Worm (Caenorhabditis elegans): ENCODE data around the gene srh-145.

The srh-145 gene

ce11 chrV:16417014-16417413 lies 6.5 kb downstream of the srh-145 start, which contains the start of gene str-55:
TSS of gene str-55 (minus strand) at chrV:16417114.
- TF ChIP-seq dmd-9 (GFP tag; IDR thresholded peaks at IDR 0.05): no peak
- no peak for TF ChIP-seq daf-16 (GFP tag; optimal IDR thresholded peaks at IDR 0.05)
- no peak for TF ChIP-seq daf-16 (tag; optimal IDR thresholded peaks at IDR 0.05)
- TF ChIP-seq T20F7.1 (GFP tag; optimal IDR thresholded peaks at IDR 0.05): no peak
- TF ChIP-seq nhr-111 (GFP tag; optimal IDR thresholded peaks at IDR 0.05): no peak
- no peak for TF ChIP-seq tra-1 (GFP tag; IDR thresholded peaks at IDR 0.05)
- TF ChIP-seq fkh-10 (GFP tag; optimal IDR thresholded peaks at IDR 0.05): no peak
- no peak for TF ChIP-seq nhr-102 (tag; optimal IDR thresholded peaks at IDR 0.05)
- TF ChIP-seq zip-2 (tag; optimal IDR thresholded peaks at IDR 0.05): no peak
- no peak for TF ChIP-seq lin-13 (GFP tag; optimal IDR thresholded peaks at IDR 0.05)
- no peak for TF ChIP-seq hif-1 (tag; optimal IDR thresholded peaks at IDR 0.05)
- TF ChIP-seq saeg-2 (GFP tag; IDR thresholded peaks at IDR 0.05): no peak
- no peak for TF ChIP-seq nhr-237 (tag; optimal IDR thresholded peaks at IDR 0.05)
- no peak for TF ChIP-seq zfp-3 (GFP tag; conservative IDR thresholded peaks at IDR 0.05)

- TF ChIP-seq spr-1 (tag; optimal IDR thresholded peaks at IDR 0.05): no peak
- TF ChIP-seq aha-1 (tag): peak; percentile 81
Measured at ce11 chrV:16419769-16420168, 9.3 kb downstream of the srh-145 start, which contains the start of gene F26D2.16. TSS of gene F26D2.16 (minus strand) at chrV:16419869.

ce11 chrV:16420696-16421095 lies 10.2 kb downstream of the srh-145 start, which contains the start of gene srw-48:
TSS of gene srw-48 (plus strand) at chrV:16420996.
- TF ChIP-seq ces-1 (GFP tag; optimal IDR thresholded peaks at IDR 0.05) (no peak), lim-7 (GFP tag; IDR thresholded peaks at IDR 0.05) (no peak), daf-19 (GFP tag; conservative IDR thresholded peaks at IDR 0.05) (no peak)

ce11 chrV:16424428-16424827 lies 13.9 kb downstream of the srh-145 start, which contains the start of gene srw-29:
TSS of gene srw-29 (minus strand) at chrV:16424528.
- TF ChIP-seq dmd-6 (GFP tag; IDR thresholded peaks at IDR 0.05) (no peak), F49E8.2 (tag; optimal IDR thresholded peaks at IDR 0.05; ENCODE audit: borderline replicate concordance) (no peak), dve-1 (tag; optimal IDR thresholded peaks at IDR 0.05; ENCODE audit: insufficient read depth) (no peak), ZK546.5 (tag; optimal IDR thresholded peaks at IDR 0.05) (no peak), nhr-6 (tag; optimal IDR thresholded peaks at IDR 0.05) (no peak), nhr-25 (tag; optimal IDR thresholded peaks at IDR 0.05; ENCODE audit: borderline replicate concordance, insufficient read depth) (no peak)

- TF ChIP-seq R02D3.7 (tag; optimal IDR thresholded peaks at IDR 0.05): no peak
- no peak for TF ChIP-seq ZK546.5 (tag; optimal IDR thresholded peaks at IDR 0.05)
- TF ChIP-seq D1046.2 (GFP tag; IDR thresholded peaks at IDR 0.05): no peak
- no peak for TF ChIP-seq set-16 (GFP tag; IDR thresholded peaks at IDR 0.05)
- no peak for TF ChIP-seq cey-2 (tag; optimal IDR thresholded peaks at IDR 0.05; ENCODE audit: borderline replicate concordance, insufficient read depth)
- no peak for TF ChIP-seq daf-16 (GFP tag; optimal IDR thresholded peaks at IDR 0.05)
- TF ChIP-seq daf-16 (tag; optimal IDR thresholded peaks at IDR 0.05): no peak
- TF ChIP-seq lin-1 (GFP tag; IDR thresholded peaks at IDR 0.05): no peak
- no peak for TF ChIP-seq skn-1 (tag; optimal IDR thresholded peaks at IDR 0.05)
- TF ChIP-seq tra-1 (GFP tag; IDR thresholded peaks at IDR 0.05): no peak
- no peak for TF ChIP-seq nhr-25 (tag; optimal IDR thresholded peaks at IDR 0.05; ENCODE audit: borderline replicate concordance, insufficient read depth)
- no peak for TF ChIP-seq lsy-2 (tag; optimal IDR thresholded peaks at IDR 0.05)
- TF ChIP-seq T26A8.4 (GFP tag; IDR thresholded peaks at IDR 0.05): no peak
- no peak for TF ChIP-seq nhr-237 (tag; optimal IDR thresholded peaks at IDR 0.05)
- no peak for TF ChIP-seq F37D6.2 (tag; optimal IDR thresholded peaks at IDR 0.05)
- TF ChIP-seq nhr-42 (GFP tag; IDR thresholded peaks at IDR 0.05): no peak
Measured at ce11 chrV:16429503-16429902, 19.0 kb downstream of the srh-145 start, which contains the start of gene F26D2.10. TSS of gene F26D2.10 (minus strand) at chrV:16429603.
